Worm (Caenorhabditis elegans) whole organism, mixed stage, embryonic: Measurements from ENCODE around the gene Y55F3BR.1.

ENCODE experiments used
- drap-1 ChIP-seq: fragments of 200-800 bp; sonication (Bioruptor generic); optimal IDR thresholded peaks from 3 replicates; lab custom pipeline; 2018; ENCODE audit warnings: mild to moderate bottlenecking, missing genetic modification characterization, missing compliant biosample characterization
- elt-3 ChIP-seq: fragments of 150-350 bp; optimal IDR thresholded peaks from 2 replicates; lab custom pipeline; 2014; ENCODE audit warnings: missing biosample characterization, missing genetic modification characterization
- nhr-237 ChIP-seq: fragments of 150-350 bp; optimal IDR thresholded peaks from 2 replicates; lab custom pipeline; 2014; ENCODE audit warnings: missing biosample characterization, missing genetic modification characterization
- unc-62 ChIP-seq: fragments of 150-350 bp; optimal IDR thresholded peaks from 2 replicates; lab custom pipeline; 2014; ENCODE audit warnings: missing biosample characterization, missing genetic modification reagents, missing genetic modification characterization

DNA sequence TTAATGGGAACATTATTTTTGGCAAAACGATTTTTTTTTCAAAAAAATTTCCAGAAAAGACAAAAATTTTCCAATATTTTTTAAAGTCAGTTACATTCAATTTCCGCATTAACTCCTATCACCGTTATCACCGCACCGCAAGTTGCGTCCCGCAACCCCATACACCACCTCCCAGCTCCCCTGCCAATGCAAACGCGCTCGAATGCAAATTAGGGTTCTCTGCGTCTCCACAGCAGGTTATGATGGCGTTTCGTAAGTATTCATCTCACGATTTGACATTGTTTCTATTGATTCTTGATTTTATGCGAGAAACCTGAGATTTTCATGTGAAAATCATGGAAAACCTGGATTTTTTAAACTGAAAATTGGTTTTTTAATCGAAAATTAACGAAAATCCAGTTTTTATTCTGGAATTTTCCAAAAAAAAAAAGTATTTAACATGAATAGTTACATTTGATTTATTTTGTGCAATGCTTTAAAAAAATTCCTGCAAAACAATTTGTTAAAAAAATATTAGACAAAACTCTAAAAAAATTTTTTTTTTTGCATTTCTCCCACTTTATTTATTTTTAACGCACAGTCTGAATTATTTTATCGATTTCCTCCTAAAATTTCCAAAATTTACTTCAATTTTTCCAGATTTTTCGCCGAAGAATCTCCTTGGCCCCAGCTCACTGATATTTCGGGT, 10.3 kb downstream of the Y55F3BR.1 start, which contains the start of gene mak-2:
- no peak for TF ChIP-seq elt-3
- TF ChIP-seq unc-62 (GFP tag; lab: Kevin White, UChicago), result peak; percentile 8
- TF ChIP-seq nhr-237 (tag; lab: Kevin White, UChicago), result peak; percentile 48
- TF ChIP-seq drap-1, result no peak
